Worm (Caenorhabditis elegans) whole organism, L1 larva: ENCODE data around the gene cutl-5.
"Not testable (repeated sequence)": the region's sequence is repeated elsewhere in the genome, so short reads cannot be mapped to it uniquely, and the experiment has no call there.

Experiments used
- C16A3.4 ChIP-seq: fragments of 150-350 bp; optimal IDR thresholded peaks from 2 replicates; lab custom pipeline; 2014; ENCODE audit warnings: missing biosample characterization, missing genetic modification characterization
- C34B4.2 ChIP-seq: sonication (generic microtip); optimal IDR thresholded peaks from 2 replicates; lab custom pipeline; 2017; ENCODE audit warnings: mild to moderate bottlenecking, missing genetic modification characterization, missing compliant biosample characterization
- F16B12.6 ChIP-seq: fragments of 150-350 bp; optimal IDR thresholded peaks from 2 replicates; lab custom pipeline; 2014; ENCODE audit warnings: missing biosample characterization, missing genetic modification characterization
- Y116A8C.19 ChIP-seq: sonication (generic microtip); optimal IDR thresholded peaks from 2 replicates; lab custom pipeline; 2016; ENCODE audit warnings: missing compliant biosample characterization, missing genetic modification characterization, borderline replicate concordance
- aha-1 ChIP-seq: fragments of 150-350 bp; optimal IDR thresholded peaks from 2 replicates; lab custom pipeline; 2014; ENCODE audit warnings: missing biosample characterization, missing genetic modification characterization
- ama-1 ChIP-seq: fragments of 150-350 bp; optimal IDR thresholded peaks from 2 replicates; lab custom pipeline; 2014
- blmp-1 ChIP-seq: fragments of 150-350 bp; optimal IDR thresholded peaks from 2 replicates; lab custom pipeline; 2014; ENCODE audit warnings: missing biosample characterization, missing genetic modification characterization
- ceh-8 ChIP-seq: fragments of 200-800 bp; sonication (Bioruptor generic); optimal IDR thresholded peaks from 2 replicates; lab custom pipeline; 2018; ENCODE audit warnings: mild to moderate bottlenecking, missing genetic modification characterization, moderate library complexity, missing compliant biosample characterization
- ceh-82 ChIP-seq, 3 experiments: fragments of 150-350 bp in 1 of 3; sonication (generic microtip) in 2 of 3; optimal IDR thresholded peaks; 2 replicates each; lab custom pipeline; 2014 to 2017; ENCODE audit warnings: missing biosample characterization in 3 of 3, missing genetic modification characterization in 3 of 3
- ceh-88 ChIP-seq: fragments of 200-800 bp; sonication (Bioruptor generic); IDR thresholded peaks from 2 replicates; pipeline ENCODE4 v1.3.6; 2022; ENCODE audit warnings: missing genetic modification characterization, missing compliant biosample characterization
- ces-1 ChIP-seq: fragments of 150-350 bp; optimal IDR thresholded peaks from 2 replicates; lab custom pipeline; 2014; ENCODE audit warnings: missing biosample characterization, missing genetic modification reagents, missing genetic modification characterization
- dsc-1 ChIP-seq: sonication (generic microtip); optimal IDR thresholded peaks from 2 replicates; lab custom pipeline; 2016; ENCODE audit warnings: mild to moderate bottlenecking, missing genetic modification characterization, missing compliant biosample characterization
- efl-1 ChIP-seq, 4 experiments: fragments of 150-350 bp; optimal IDR thresholded peaks in 3 of 4; peaks in 1 of 4; 1 replicate in 1 of 4; 2 replicates in 3 of 4; lab custom pipeline; 2014; ENCODE audit warnings: missing biosample characterization in 2 of 4, missing genetic modification characterization in 2 of 4, missing genetic modification reagents in 2 of 4
- efl-3 ChIP-seq: fragments of 200-800 bp; sonication (Bioruptor generic); optimal IDR thresholded peaks from 2 replicates; lab custom pipeline; 2018; ENCODE audit warnings: mild to moderate bottlenecking, missing genetic modification characterization, missing compliant biosample characterization
- elt-2 ChIP-seq: sonication (generic microtip); optimal IDR thresholded peaks from 2 replicates; lab custom pipeline; 2016; ENCODE audit warnings: missing genetic modification characterization, mild to moderate bottlenecking, inconsistent platforms, missing compliant biosample characterization, missing genetic modification reagents
- elt-3 ChIP-seq, 6 experiments: fragments of 150-350 bp in 1 of 6; sonication (generic microtip); optimal IDR thresholded peaks; 2 replicates each; lab custom pipeline; 2017 to 2018; ENCODE audit warnings: missing biosample characterization in 6 of 6, missing genetic modification characterization in 6 of 6, inconsistent platforms in 1 of 6
- ets-5 ChIP-seq: fragments of 200-800 bp; sonication (Bioruptor generic); IDR thresholded peaks from 2 replicates; pipeline ENCODE4 v1.3.6; 2022; ENCODE audit warnings: missing genetic modification characterization, missing compliant biosample characterization
- hlh-4 ChIP-seq: sonication (generic microtip); optimal IDR thresholded peaks from 2 replicates; lab custom pipeline; 2016; ENCODE audit warnings: mild to moderate bottlenecking, missing genetic modification characterization, missing compliant biosample characterization
- irx-1 ChIP-seq: sonication (generic microtip); optimal IDR thresholded peaks from 2 replicates; lab custom pipeline; 2016; ENCODE audit warnings: missing genetic modification characterization, missing compliant biosample characterization
- isw-1 ChIP-seq: fragments of 200-800 bp; sonication (Bioruptor generic); IDR thresholded peaks from 2 replicates; pipeline ENCODE4 v1.3.6; 2022; ENCODE audit warnings: missing genetic modification characterization, missing compliant biosample characterization
- jun-1 ChIP-seq: fragments of 150-350 bp; optimal IDR thresholded peaks from 2 replicates; lab custom pipeline; 2014; ENCODE audit warnings: missing biosample characterization, missing genetic modification reagents, missing genetic modification characterization
- lin-15B ChIP-seq: fragments of 150-350 bp; sonication (generic microtip); optimal IDR thresholded peaks from 3 replicates; lab custom pipeline; 2014; ENCODE audit warnings: missing biosample characterization, missing genetic modification characterization
- lin-35 ChIP-seq, 2 experiments: fragments of 150-350 bp; optimal IDR thresholded peaks; 2 replicates each; lab custom pipeline; 2014; ENCODE audit warnings: missing biosample characterization in 2 of 2, missing genetic modification characterization in 2 of 2, missing genetic modification reagents in 2 of 2
- lir-3 ChIP-seq: sonication (generic microtip); optimal IDR thresholded peaks from 2 replicates; lab custom pipeline; 2016; ENCODE audit warnings: mild to moderate bottlenecking, missing genetic modification characterization, moderate library complexity, missing compliant biosample characterization; ENCODE audit not compliant: poor library complexity
- lsy-2 ChIP-seq, 2 experiments: fragments of 150-350 bp; optimal IDR thresholded peaks; 2 replicates each; lab custom pipeline; 2014; ENCODE audit warnings: missing biosample characterization in 2 of 2, missing genetic modification characterization in 2 of 2
- mab-9 ChIP-seq: fragments of 200-800 bp; sonication (Bioruptor generic); IDR thresholded peaks from 2 replicates; pipeline ENCODE4 v1.3.6; 2022; ENCODE audit warnings: missing genetic modification reagents, missing genetic modification characterization, missing compliant biosample characterization
- mdl-1 ChIP-seq, 2 experiments: fragments of 150-350 bp; optimal IDR thresholded peaks; 2 replicates each; lab custom pipeline; 2014 to 2017; ENCODE audit warnings: missing biosample characterization in 2 of 2, missing genetic modification characterization in 2 of 2, inconsistent platforms in 1 of 2
- mep-1 ChIP-seq: fragments of 150-350 bp; optimal IDR thresholded peaks from 2 replicates; lab custom pipeline; 2014; ENCODE audit warnings: missing biosample characterization, missing genetic modification characterization
- nhr-19 ChIP-seq: fragments of 200-800 bp; sonication (Bioruptor generic); conservative IDR thresholded peaks from 2 replicates; pipeline ENCODE4 v1.3.6; 2022; ENCODE audit warnings: missing genetic modification characterization, missing compliant biosample characterization
- nhr-71 ChIP-seq: sonication (generic microtip); optimal IDR thresholded peaks from 2 replicates; lab custom pipeline; 2016; ENCODE audit warnings: mild to moderate bottlenecking, missing genetic modification characterization, moderate library complexity, missing compliant biosample characterization
- nhr-84 ChIP-seq: sonication (generic microtip); optimal IDR thresholded peaks from 2 replicates; lab custom pipeline; 2017; ENCODE audit warnings: missing biosample characterization, missing genetic modification characterization
- nhr-90 ChIP-seq: sonication (generic microtip); optimal IDR thresholded peaks from 2 replicates; lab custom pipeline; 2016; ENCODE audit warnings: mild to moderate bottlenecking, missing genetic modification characterization, missing compliant biosample characterization; ENCODE audit not compliant: poor library complexity
- pag-3 ChIP-seq: sonication (generic microtip); optimal IDR thresholded peaks from 2 replicates; lab custom pipeline; 2017; ENCODE audit warnings: missing genetic modification characterization, mild to moderate bottlenecking, missing compliant biosample characterization, antibody characterized with exemption, borderline replicate concordance; ENCODE audit not compliant: insufficient read depth
- skn-1 ChIP-seq: fragments of 150-350 bp; optimal IDR thresholded peaks from 2 replicates; lab custom pipeline; 2014; ENCODE audit warnings: missing biosample characterization, missing genetic modification characterization
- snpc-4 ChIP-seq: fragments of 150-350 bp; optimal IDR thresholded peaks from 2 replicates; lab custom pipeline; 2014; ENCODE audit warnings: missing biosample characterization, missing genetic modification characterization
- sup-37 ChIP-seq: fragments of 200-800 bp; sonication (Bioruptor generic); optimal IDR thresholded peaks from 2 replicates; lab custom pipeline; 2018; ENCODE audit warnings: mild to moderate bottlenecking, missing genetic modification characterization, missing compliant biosample characterization
- tbx-2 ChIP-seq: sonication (generic microtip); optimal IDR thresholded peaks from 2 replicates; lab custom pipeline; 2016; ENCODE audit warnings: missing genetic modification characterization, missing compliant biosample characterization
- tlp-1 ChIP-seq: fragments of 150-350 bp; optimal IDR thresholded peaks from 2 replicates; lab custom pipeline; 2014; ENCODE audit warnings: missing biosample characterization, missing genetic modification characterization
- unc-130 ChIP-seq: fragments of 150-350 bp; optimal IDR thresholded peaks from 2 replicates; lab custom pipeline; 2017; ENCODE audit warnings: missing biosample characterization, missing genetic modification characterization, inconsistent platforms
- unc-62 ChIP-seq: fragments of 150-350 bp; optimal IDR thresholded peaks from 2 replicates; lab custom pipeline; 2014; ENCODE audit warnings: missing biosample characterization, missing genetic modification reagents, missing genetic modification characterization
- unc-86 ChIP-seq: sonication (generic microtip); optimal IDR thresholded peaks from 2 replicates; lab custom pipeline; 2016; ENCODE audit warnings: missing genetic modification characterization, missing compliant biosample characterization
- unc-98 ChIP-seq: fragments of 200-800 bp; sonication (Bioruptor generic); IDR thresholded peaks from 2 replicates; pipeline ENCODE4 v1.3.6; 2022; ENCODE audit warnings: missing genetic modification characterization, missing compliant biosample characterization
- vab-15 ChIP-seq: sonication (generic microtip); optimal IDR thresholded peaks from 2 replicates; lab custom pipeline; 2017; ENCODE audit warnings: missing genotype, mild to moderate bottlenecking, missing genetic modification characterization, missing compliant biosample characterization
- xbp-1 ChIP-seq: sonication (generic microtip); optimal IDR thresholded peaks from 2 replicates; lab custom pipeline; 2016; ENCODE audit warnings: missing genetic modification characterization, missing compliant biosample characterization
- zag-1 ChIP-seq: fragments of 150-350 bp; optimal IDR thresholded peaks from 2 replicates; lab custom pipeline; 2014; ENCODE audit warnings: missing biosample characterization, missing genetic modification characterization
- zip-4 ChIP-seq: fragments of 200-800 bp; sonication (Bioruptor generic); optimal IDR thresholded peaks from 2 replicates; lab custom pipeline; 2018; ENCODE audit warnings: mild to moderate bottlenecking, missing genetic modification characterization, moderate library complexity, missing compliant biosample characterization

The cutl-5 gene

DNA sequence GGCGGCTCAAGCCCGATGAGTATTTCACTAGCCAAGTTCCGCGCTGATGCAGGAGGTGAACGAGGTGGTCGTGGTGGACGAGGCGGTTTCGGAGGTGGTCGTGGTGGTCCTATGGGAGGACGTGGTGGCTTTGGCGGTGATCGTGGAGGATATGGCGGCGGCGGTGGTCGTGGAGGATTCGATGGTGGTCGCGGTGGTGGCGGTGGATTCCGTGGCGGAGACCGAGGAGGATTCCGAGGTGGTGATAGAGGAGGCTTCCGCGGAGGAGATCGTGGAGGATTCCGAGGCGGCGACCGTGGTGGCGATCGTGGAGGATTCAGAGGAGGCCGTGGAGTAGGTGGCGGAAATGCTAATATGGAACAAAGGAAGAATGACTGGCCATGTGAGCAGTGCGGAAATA is 39.0 kb upstream of the cutl-5 start:
- TF ChIP-seq irx-1 (tag; lab: Kevin White, UChicago) (no peak), ceh-8 (GFP tag; lab: Kevin White, UChicago) (peak; percentile 19), efl-1 (optimal IDR thresholded peaks at IDR 0.05; lab: Kevin White, UChicago) (no peak), efl-1 (GFP tag; optimal IDR thresholded peaks at IDR 0.05 in 1 of 2; lab: Kevin White, UChicago) (peak in 1 of 2 experiments; percentile 28), zag-1 (tag; lab: Kevin White, UChicago) (no peak)

DNA sequence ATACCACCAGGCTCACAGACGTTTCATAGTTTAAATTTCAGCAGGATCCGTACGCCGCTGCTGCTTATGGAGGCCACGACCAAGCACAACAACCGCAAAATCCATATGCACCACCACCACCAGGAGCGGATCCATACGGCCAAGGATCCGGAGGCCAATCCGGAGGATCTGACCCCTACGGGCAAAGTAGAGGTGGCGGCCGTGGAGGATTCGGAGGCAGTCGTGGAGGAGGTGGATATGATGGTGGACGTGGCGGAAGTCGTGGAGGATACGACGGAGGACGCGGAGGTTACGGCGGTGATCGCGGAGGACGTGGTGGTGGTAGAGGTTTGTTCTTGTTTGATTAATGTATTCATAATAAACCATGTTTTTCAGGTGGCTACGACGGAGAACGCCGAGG is 37.4 kb upstream of the cutl-5 start:
- TF ChIP-seq efl-1 (optimal IDR thresholded peaks at IDR 0.05; lab: Kevin White, UChicago) = not testable (repeated sequence)
- TF ChIP-seq efl-1 (GFP tag; optimal IDR thresholded peaks at IDR 0.05 in 1 of 2; lab: Kevin White, UChicago) = peak in 1 of 2 experiments; percentile 50

DNA sequence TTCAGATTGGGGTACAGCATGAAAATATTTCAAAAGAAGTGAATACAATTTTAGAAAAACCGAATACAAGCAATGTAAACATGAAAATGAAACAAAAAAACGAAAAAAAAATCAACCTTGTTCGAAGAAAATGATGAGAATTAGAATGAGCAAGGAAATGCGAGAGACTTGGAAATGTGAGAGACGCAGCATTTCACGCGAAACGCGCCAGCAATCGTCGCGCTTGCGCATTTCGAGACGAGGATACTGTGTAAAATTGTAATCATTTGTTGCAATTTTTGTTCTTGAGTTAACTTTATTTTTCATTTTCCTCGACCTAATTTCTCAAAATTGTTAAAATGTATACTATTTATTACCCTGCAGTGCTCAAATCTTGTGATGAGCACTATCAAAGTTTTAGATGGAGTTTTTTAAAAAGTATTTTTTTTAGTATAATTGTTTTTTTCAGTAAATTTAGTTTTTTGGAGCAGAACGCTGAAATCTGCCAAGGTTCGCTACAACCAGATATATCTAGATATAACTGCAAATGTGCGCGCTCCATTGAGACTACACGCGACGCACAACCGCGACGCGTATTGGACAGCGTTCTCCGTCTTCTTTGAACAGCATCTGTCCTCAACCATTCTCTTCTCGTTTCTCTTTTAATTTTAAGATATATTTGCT is 36.4 kb upstream of the cutl-5 start, which contains the start of gene fust-1:
TSS of gene fust-1 (plus strand) at position 613 of the 663 bp plus-strand sequence.
- TF ChIP-seq ceh-8 (GFP tag; lab: Kevin White, UChicago) (peak; percentile 95), tlp-1 (no peak), ets-5 (GFP tag; lab: Robert Waterston, UW) (no peak), lin-15B (tag; lab: Kevin White, UChicago) (peak; percentile 90), unc-86 (tag; lab: Kevin White, UChicago) (peak; percentile 95), jun-1 (tag; lab: Kevin White, UChicago) (peak; percentile 96), nhr-90 (tag; lab: Kevin White, UChicago) (peak; percentile 97), sup-37 (GFP tag; lab: Kevin White, UChicago) (peak; percentile 90), xbp-1 (tag; lab: Kevin White, UChicago) (peak; percentile 96), ces-1 (GFP tag; lab: Kevin White, UChicago) (no peak), Y116A8C.19 (tag; lab: Kevin White, UChicago) (no peak), ceh-88 (GFP tag; lab: Robert Waterston, UW) (peak; percentile 81), lin-35 (GFP tag; optimal IDR thresholded peaks at IDR 0.05; lab: Kevin White, UChicago) (peak; percentile 90 to 94), tbx-2 (tag; lab: Kevin White, UChicago) (peak; percentile 97), C16A3.4 (tag; lab: Kevin White, UChicago) (peak; percentile 96), unc-62 (GFP tag; lab: Kevin White, UChicago) (peak; percentile 47), aha-1 (peak; percentile 84), hlh-4 (tag; lab: Kevin White, UChicago) (no peak), zag-1 (tag; lab: Kevin White, UChicago) (peak; percentile 41), F16B12.6 (tag; lab: Kevin White, UChicago) (peak; percentile 78), elt-2 (tag; lab: Kevin White, UChicago) (peak; percentile 93), ceh-82 (tag; optimal IDR thresholded peaks at IDR 0.05; lab: Kevin White, UChicago) (peak; percentile 98 to 99 (median 98)), ama-1 (lab: Kevin White, UChicago) (peak; percentile 89), mep-1 (tag; lab: Kevin White, UChicago) (peak; percentile 99), lsy-2 (tag; optimal IDR thresholded peaks at IDR 0.05; lab: Kevin White, UChicago) (peak; percentile 97), lir-3 (peak; percentile 86), pag-3 (tag; lab: Kevin White, UChicago) (peak; percentile 75), mab-9 (peak; percentile 94), skn-1 (tag; lab: Kevin White, UChicago) (peak; percentile 98), isw-1 (GFP tag; lab: Robert Waterston, UW) (peak; percentile 97), elt-3 (tag; optimal IDR thresholded peaks at IDR 0.05; lab: Kevin White, UChicago) (peak in 5 of 6 experiments; percentile 89 to 98 (median 94)), snpc-4 (peak; percentile 92), blmp-1 (tag; lab: Kevin White, UChicago) (peak; percentile 73), efl-3 (GFP tag; lab: Kevin White, UChicago) (peak; percentile 70), unc-130 (tag; lab: Kevin White, UChicago) (peak; percentile 98), C34B4.2 (peak; percentile 50), unc-98 (peak; percentile 83), dsc-1 (tag; lab: Kevin White, UChicago) (peak; percentile 98), zip-4 (GFP tag; lab: Kevin White, UChicago) (peak; percentile 88), nhr-84 (no peak), nhr-71 (tag; lab: Kevin White, UChicago) (peak; percentile 98), mdl-1 (tag; optimal IDR thresholded peaks at IDR 0.05; lab: Kevin White, UChicago) (peak in 1 of 2 experiments; percentile 88), vab-15 (tag; lab: Kevin White, UChicago) (peak; percentile 72), nhr-19 (GFP tag; lab: Robert Waterston, UW) (peak; percentile 97)
